Worm (Caenorhabditis elegans): ENCODE results near the gene F33H12.1.

ce11 chrII:2624792-2625191 is 24.5 kb downstream of the F33H12.1 start, which contains the start of gene lgc-28:
- no peak for TF ChIP-seq ZK546.5 (tag; optimal IDR thresholded peaks at IDR 0.05)
- TF ChIP-seq zag-1 (tag; optimal IDR thresholded peaks at IDR 0.05): no peak
- TF ChIP-seq hlh-30 (tag; optimal IDR thresholded peaks at IDR 0.05; ENCODE audit: insufficient read depth): no peak
- no peak for TF ChIP-seq jun-1 (tag; optimal IDR thresholded peaks at IDR 0.05)
- no peak for TF ChIP-seq lim-7 (GFP tag; IDR thresholded peaks at IDR 0.05)
